Worm (Caenorhabditis elegans): Measurements from ENCODE around the gene hsb-1.
A peak's percentile ranks its signal among the peaks of the same experiment; 100 is the strongest.

hsb-1 gene

ce11 chrIV:12605401-12605800 lies 38.4 kb upstream of the hsb-1 start, which contains the start of gene Y55D9A.2:
Y55D9A.2 (minus strand) TSS chrIV:12605431.
- no peak for TF ChIP-seq ceh-62 (tag; optimal IDR thresholded peaks at IDR 0.05)
- no peak for TF ChIP-seq daf-16 (GFP tag; optimal IDR thresholded peaks at IDR 0.05)
- peak; percentile 9 for TF ChIP-seq daf-16 (tag; optimal IDR thresholded peaks at IDR 0.05)
- TF ChIP-seq dmd-8 (GFP tag; IDR thresholded peaks at IDR 0.05) = no peak
- no peak for TF ChIP-seq ceh-82 (tag; optimal IDR thresholded peaks at IDR 0.05)
- TF ChIP-seq madf-5 (GFP tag; IDR thresholded peaks at IDR 0.05) = no peak
- TF ChIP-seq nhr-76 (tag; optimal IDR thresholded peaks at IDR 0.05) = no peak
- TF ChIP-seq skn-1 (tag; optimal IDR thresholded peaks at IDR 0.05) = no peak
- TF ChIP-seq lin-13 (GFP tag; optimal IDR thresholded peaks at IDR 0.05) = no peak
- no peak for TF ChIP-seq fkh-10 (GFP tag; optimal IDR thresholded peaks at IDR 0.05)
- TF ChIP-seq mxl-2 (GFP tag; conservative IDR thresholded peaks at IDR 0.05) = no peak
- TF ChIP-seq php-3 (GFP tag; IDR thresholded peaks at IDR 0.05) = no peak
- TF ChIP-seq mdl-1 (tag; optimal IDR thresholded peaks at IDR 0.05) = no peak
- TF ChIP-seq zip-2 (tag; optimal IDR thresholded peaks at IDR 0.05) = no peak
- peak; percentile 90 for TF ChIP-seq lin-38 (GFP tag; IDR thresholded peaks at IDR 0.05)
- TF ChIP-seq ces-1 (GFP tag; optimal IDR thresholded peaks at IDR 0.05) = no peak
- no peak for TF ChIP-seq zip-11 (GFP tag; IDR thresholded peaks at IDR 0.05)
- no peak for TF ChIP-seq lir-3 (tag; optimal IDR thresholded peaks at IDR 0.05)
- no peak for TF ChIP-seq hlh-11 (tag; optimal IDR thresholded peaks at IDR 0.05)
- TF ChIP-seq hif-1 (tag; optimal IDR thresholded peaks at IDR 0.05) = no peak
- TF ChIP-seq nhr-6 (tag; optimal IDR thresholded peaks at IDR 0.05) = no peak
- no peak for TF ChIP-seq nhr-41 (GFP tag; IDR thresholded peaks at IDR 0.05)
- TF ChIP-seq mep-1 (tag; optimal IDR thresholded peaks at IDR 0.05) = peak; percentile 2
- TF ChIP-seq tra-1 (GFP tag; IDR thresholded peaks at IDR 0.05) = no peak
- no peak for TF ChIP-seq set-16 (GFP tag; IDR thresholded peaks at IDR 0.05)
- TF ChIP-seq ceh-32 (tag; optimal IDR thresholded peaks at IDR 0.05; ENCODE audit: poor library complexity) = no peak
- no peak for TF ChIP-seq zfp-2 (tag; optimal IDR thresholded peaks at IDR 0.05)
- no peak for TF ChIP-seq mxl-3 (GFP tag; optimal IDR thresholded peaks at IDR 0.05)
- no peak for TF ChIP-seq Y75B8A.6 (GFP tag; IDR thresholded peaks at IDR 0.05)
- TF ChIP-seq unc-62 (GFP tag; optimal IDR thresholded peaks at IDR 0.05 in 1 of 2) = no peak
- no peak for TF ChIP-seq unc-62 (tag; optimal IDR thresholded peaks at IDR 0.05)
- no peak for TF ChIP-seq Y105C5A.15 (GFP tag; IDR thresholded peaks at IDR 0.05)
- TF ChIP-seq mes-2 (tag; optimal IDR thresholded peaks at IDR 0.05; ENCODE audit: poor library complexity, severe bottlenecking) = peak; percentile 70
- TF ChIP-seq daf-19 (GFP tag; conservative IDR thresholded peaks at IDR 0.05) = no peak
- no peak for TF ChIP-seq R02D3.7 (tag; optimal IDR thresholded peaks at IDR 0.05)
- no peak for TF ChIP-seq sdz-12 (GFP tag; optimal IDR thresholded peaks at IDR 0.05)
- TF ChIP-seq T20F7.1 (GFP tag; optimal IDR thresholded peaks at IDR 0.05) = peak; percentile 60
- no peak for TF ChIP-seq zfp-3 (GFP tag; conservative IDR thresholded peaks at IDR 0.05)
- TF ChIP-seq nhr-77 (tag; optimal IDR thresholded peaks at IDR 0.05) = peak; percentile 22
- no peak for TF ChIP-seq Y48G9A.11 (GFP tag; IDR thresholded peaks at IDR 0.05)
- no peak for TF ChIP-seq nhr-25 (tag; optimal IDR thresholded peaks at IDR 0.05; ENCODE audit: borderline replicate concordance, insufficient read depth)
- TF ChIP-seq nhr-42 (GFP tag; IDR thresholded peaks at IDR 0.05) = no peak
- TF ChIP-seq saeg-2 (GFP tag; IDR thresholded peaks at IDR 0.05) = no peak
- TF ChIP-seq ctbp-1 (GFP tag; IDR thresholded peaks at IDR 0.05) = no peak
- TF ChIP-seq ceh-20 (GFP tag; IDR thresholded peaks at IDR 0.05) = no peak
- no peak for TF ChIP-seq nhr-111 (GFP tag; optimal IDR thresholded peaks at IDR 0.05)
- TF ChIP-seq ceh-44 (GFP tag; IDR thresholded peaks at IDR 0.05) = no peak
- TF ChIP-seq ZK546.5 (tag; optimal IDR thresholded peaks at IDR 0.05) = no peak
- TF ChIP-seq spr-3 (GFP tag; optimal IDR thresholded peaks at IDR 0.05) = no peak
- no peak for TF ChIP-seq aha-1 (tag)
- peak in 1 of 2 experiments; percentile 64 for TF ChIP-seq lsy-2 (tag; optimal IDR thresholded peaks at IDR 0.05)
- peak; percentile 40 for TF ChIP-seq dpl-1 (GFP tag; optimal IDR thresholded peaks at IDR 0.05)
- no peak for TF ChIP-seq fos-1 (tag; optimal IDR thresholded peaks at IDR 0.05)

Data from whole organism, L4 larva.